Fruit fly (Drosophila melanogaster): ENCODE data around the gene fred.

dm6 chr2L:3862437-3863041 is 129.0 kb downstream of the fred start, which contains the start of gene TTLL4B:
- no peak for TF ChIP-seq CG14711 (tag; optimal IDR thresholded peaks at IDR 0.05)
- TF ChIP-seq Crg-1 (GFP tag; optimal IDR thresholded peaks at IDR 0.05): no peak
- peak; percentile 13 for TF ChIP-seq toe (GFP tag; optimal IDR thresholded peaks at IDR 0.05)
- TF ChIP-seq CG7045 (GFP tag; optimal IDR thresholded peaks at IDR 0.05): no peak
- no peak for TF ChIP-seq CG1620 (GFP tag; optimal IDR thresholded peaks at IDR 0.05)
- TF ChIP-seq ovo (GFP tag; optimal IDR thresholded peaks at IDR 0.05): no peak
- no peak for TF ChIP-seq CG33017 (tag; optimal IDR thresholded peaks at IDR 0.05)
- no peak for TF ChIP-seq CG11617 (GFP tag; optimal IDR thresholded peaks at IDR 0.05)
- TF ChIP-seq cnc (optimal IDR thresholded peaks at IDR 0.05): no peak
- no peak for TF ChIP-seq Mnt (GFP tag; optimal IDR thresholded peaks at IDR 0.05)
- TF ChIP-seq kay (GFP tag; ENCODE audit: borderline replicate concordance): no peak
- no peak for TF ChIP-seq CG12768 (GFP tag; optimal IDR thresholded peaks at IDR 0.05)

Measured in whole organism, adult.